Worm (Caenorhabditis elegans) whole organism, L1 larva: ENCODE measurements around the gene Y27F2A.6.

Source experiments
- alr-1 ChIP-seq: fragments of 200-800 bp; sonication (Bioruptor generic); optimal IDR thresholded peaks from 2 replicates; lab custom pipeline; 2018; ENCODE audit warnings: borderline replicate concordance, mild to moderate bottlenecking, missing genetic modification characterization, missing compliant biosample characterization
- ama-1 ChIP-seq: fragments of 150-350 bp; optimal IDR thresholded peaks from 2 replicates; lab custom pipeline; 2014
- elt-2 ChIP-seq: sonication (generic microtip); optimal IDR thresholded peaks from 2 replicates; lab custom pipeline; 2016; ENCODE audit warnings: missing genetic modification characterization, mild to moderate bottlenecking, inconsistent platforms, missing compliant biosample characterization, missing genetic modification reagents
- elt-3 ChIP-seq, 6 experiments: fragments of 150-350 bp in 1 of 6; sonication (generic microtip); optimal IDR thresholded peaks; 2 replicates each; lab custom pipeline; 2017 to 2018; ENCODE audit warnings: missing biosample characterization in 6 of 6, missing genetic modification characterization in 6 of 6, inconsistent platforms in 1 of 6
- fkh-10 ChIP-seq: sonication (generic microtip); optimal IDR thresholded peaks from 2 replicates; lab custom pipeline; 2017; ENCODE audit warnings: missing biosample characterization, missing genetic modification reagents, missing genetic modification characterization
- fos-1 ChIP-seq: fragments of 150-350 bp; optimal IDR thresholded peaks from 2 replicates; lab custom pipeline; 2014; ENCODE audit warnings: missing biosample characterization, missing genetic modification characterization
- isw-1 ChIP-seq: fragments of 200-800 bp; sonication (Bioruptor generic); IDR thresholded peaks from 2 replicates; pipeline ENCODE4 v1.3.6; 2022; ENCODE audit warnings: missing genetic modification characterization, missing compliant biosample characterization
- nhr-237 ChIP-seq: fragments of 150-350 bp; optimal IDR thresholded peaks from 2 replicates; lab custom pipeline; 2014; ENCODE audit warnings: missing biosample characterization, missing genetic modification characterization
- nhr-76 ChIP-seq: sonication (generic microtip); optimal IDR thresholded peaks from 2 replicates; lab custom pipeline; 2017; ENCODE audit warnings: missing biosample characterization, missing genetic modification characterization
- nhr-77 ChIP-seq: fragments of 150-350 bp; optimal IDR thresholded peaks from 2 replicates; lab custom pipeline; 2014; ENCODE audit warnings: missing biosample characterization, missing genetic modification characterization
- rnt-1 ChIP-seq: sonication (generic microtip); optimal IDR thresholded peaks from 2 replicates; lab custom pipeline; 2016; ENCODE audit warnings: mild to moderate bottlenecking, missing genetic modification characterization, moderate library complexity, missing compliant biosample characterization
- unc-62 ChIP-seq: fragments of 150-350 bp; optimal IDR thresholded peaks from 2 replicates; lab custom pipeline; 2014; ENCODE audit warnings: missing biosample characterization, missing genetic modification reagents, missing genetic modification characterization
- zag-1 ChIP-seq: fragments of 150-350 bp; optimal IDR thresholded peaks from 2 replicates; lab custom pipeline; 2014; ENCODE audit warnings: missing biosample characterization, missing genetic modification characterization
- ztf-11 ChIP-seq, 2 experiments: sonication (generic microtip); optimal IDR thresholded peaks; 2 replicates each; lab custom pipeline; 2016 to 2017; ENCODE audit warnings: missing genetic modification characterization in 2 of 2, missing biosample characterization in 1 of 2, missing compliant biosample characterization in 1 of 2

DNA sequence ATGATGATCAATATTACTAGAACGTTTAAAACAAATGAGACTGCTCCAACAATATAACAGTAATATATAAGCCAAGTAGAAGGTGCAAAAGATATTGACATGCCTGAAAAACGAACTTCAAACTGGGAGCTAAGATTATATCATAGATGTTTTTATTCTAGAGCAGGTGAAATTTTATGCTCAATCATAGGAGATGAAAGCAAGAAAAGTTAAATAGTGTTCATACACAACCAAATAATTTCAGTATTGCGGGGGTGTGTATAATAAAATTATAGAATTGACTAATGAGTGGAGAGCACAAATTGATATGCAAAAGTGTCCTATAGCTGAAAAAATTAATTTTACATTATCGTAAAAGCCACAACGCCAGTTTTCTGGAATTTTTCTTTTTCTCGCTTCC, 24.2 kb downstream of the Y27F2A.6 start, which contains the start of gene sri-34:
- no peak for TF ChIP-seq elt-2
- no peak for TF ChIP-seq zag-1
- TF ChIP-seq nhr-76 (tag; lab: Kevin White, UChicago), result no peak
- TF ChIP-seq unc-62, result no peak
- TF ChIP-seq nhr-77 (tag; lab: Kevin White, UChicago), result no peak
- no peak for TF ChIP-seq nhr-237 (tag; lab: Kevin White, UChicago)
- TF ChIP-seq fos-1 (tag; lab: Kevin White, UChicago), result no peak
- TF ChIP-seq rnt-1, result no peak
- no peak for TF ChIP-seq alr-1 (tag; lab: Kevin White, UChicago)
- TF ChIP-seq ama-1 (lab: Kevin White, UChicago), result no peak
- TF ChIP-seq isw-1 (GFP tag; lab: Robert Waterston, UW), result no peak
- no peak for TF ChIP-seq elt-3 (tag; optimal IDR thresholded peaks at IDR 0.05; lab: Kevin White, UChicago)
- no peak for TF ChIP-seq fkh-10 (GFP tag; lab: Kevin White, UChicago)
- TF ChIP-seq ztf-11 (tag; optimal IDR thresholded peaks at IDR 0.05; lab: Kevin White, UChicago), result no peak
